Worm (Caenorhabditis elegans): ENCODE measurements around the gene Y41C4A.9.

DNA sequence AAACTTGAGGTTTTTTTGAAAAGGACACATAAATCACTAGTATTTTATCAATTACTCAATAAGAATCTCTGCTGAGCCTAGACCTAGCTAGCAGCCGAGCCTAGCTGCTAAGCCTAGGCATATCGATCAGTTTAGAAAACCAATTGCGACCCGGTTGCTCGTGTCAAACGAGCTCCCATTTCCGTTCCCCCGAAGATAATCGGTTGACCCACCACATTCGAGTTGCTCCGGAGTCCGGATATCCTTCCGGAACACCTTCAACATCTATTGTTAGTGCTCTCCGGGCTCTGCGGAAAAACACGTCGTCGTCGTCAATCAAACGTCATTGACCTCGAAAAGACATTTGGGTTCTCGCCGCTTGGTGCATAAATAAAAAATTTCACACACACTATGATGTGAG lies 34.7 kb downstream of the Y41C4A.9 start:
- TF ChIP-seq ham-2 (GFP tag; optimal IDR thresholded peaks at IDR 0.05) (no peak), blmp-1 (tag; optimal IDR thresholded peaks at IDR 0.05) (no peak), nhr-237 (tag; optimal IDR thresholded peaks at IDR 0.05) (no peak), lsy-2 (tag; optimal IDR thresholded peaks at IDR 0.05) (no peak)
